Fruit fly (Drosophila melanogaster): ENCODE data around the gene gcm2.

gcm2 gene

DNA sequence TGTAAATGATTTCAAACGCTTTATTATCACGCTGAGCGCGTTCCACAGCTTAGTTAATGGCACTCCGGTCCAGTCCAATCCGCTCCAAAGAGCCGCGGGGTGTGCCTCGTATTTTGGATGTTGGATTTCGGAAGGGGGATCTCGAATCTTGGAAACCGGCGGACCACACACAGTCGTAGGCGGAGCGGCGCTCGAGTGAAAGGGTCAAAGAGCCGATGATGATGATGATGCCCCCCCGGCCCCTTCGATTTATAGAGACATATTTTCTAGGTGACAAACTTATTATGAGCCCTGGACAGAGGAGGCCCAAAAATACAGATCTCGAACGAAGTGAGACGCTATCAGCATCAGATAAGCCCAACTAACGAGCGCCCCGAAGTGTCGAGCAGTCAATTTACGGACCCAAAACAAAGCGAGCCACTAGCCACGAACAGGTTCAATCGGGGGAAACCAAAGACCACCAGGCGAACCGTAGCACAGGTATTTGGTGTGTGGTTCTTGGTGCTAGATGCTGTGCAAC is 1.0 kb downstream of the gcm2 start (continued):
- TF ChIP-seq Fer2 (tag; optimal IDR thresholded peaks at IDR 0.05) (no peak), Hey (tag; optimal IDR thresholded peaks at IDR 0.05) (no peak), sr (GFP tag; IDR thresholded peaks at IDR 0.05) (0 out of 3 replicates have a peak, but pooled peaks have one; percentile 41), Stat92E (GFP tag; optimal IDR thresholded peaks at IDR 0.05) (peak in 1 of 3 experiments; percentile 28), salm (tag; optimal IDR thresholded peaks at IDR 0.05) (no peak), CG8281 (tag; optimal IDR thresholded peaks at IDR 0.05) (no peak), ewg (GFP tag; optimal IDR thresholded peaks at IDR 0.05) (no peak), corto (GFP tag; optimal IDR thresholded peaks at IDR 0.05) (no peak), unpg (GFP tag; optimal IDR thresholded peaks at IDR 0.05) (no peak), CG12236 (GFP tag; optimal IDR thresholded peaks at IDR 0.05) (no peak), CTCF (GFP tag; optimal IDR thresholded peaks at IDR 0.05) (no peak), crol (GFP tag; IDR thresholded peaks at IDR 0.05) (peak; percentile 48; the same call in 1 of the 2 replicates), CG7271 (tag; optimal IDR thresholded peaks at IDR 0.05) (no peak), trh (GFP tag; optimal IDR thresholded peaks at IDR 0.05) (no peak), CG30431 (GFP tag; optimal IDR thresholded peaks at IDR 0.05) (no peak), Myb (GFP tag; optimal IDR thresholded peaks at IDR 0.05) (no peak), pita (GFP tag; optimal IDR thresholded peaks at IDR 0.05) (no peak), Drgx (GFP tag; IDR thresholded peaks at IDR 0.05) (no peak), Adf1 (GFP tag; IDR thresholded peaks at IDR 0.05) (no peak), sens-2 (GFP tag; IDR thresholded peaks at IDR 0.05) (no peak), sug (tag; optimal IDR thresholded peaks at IDR 0.05) (no peak), CG4360 (GFP tag; IDR thresholded peaks at IDR 0.05) (peak; percentile 23; the same call in 1 of the 2 replicates), CG11456 (GFP tag; IDR thresholded peaks at IDR 0.05) (0 out of 3 replicates have a peak, but pooled peaks have one; percentile 20), Deaf1 (tag; optimal IDR thresholded peaks at IDR 0.05) (peak; percentile 33), run (tag; optimal IDR thresholded peaks at IDR 0.05) (no peak), inv (GFP tag; IDR thresholded peaks at IDR 0.05; ENCODE audit: partially characterized antibody) (no peak), CG12071 (GFP tag; optimal IDR thresholded peaks at IDR 0.05) (no peak), Scr (GFP tag; IDR thresholded peaks at IDR 0.05; ENCODE audit: partially characterized antibody) (no peak), CG13123 (GFP tag; optimal IDR thresholded peaks at IDR 0.05) (no peak), tx (GFP tag; optimal IDR thresholded peaks at IDR 0.05) (no peak), abd-A (tag; optimal IDR thresholded peaks at IDR 0.05) (peak; percentile 73), twi (tag; optimal IDR thresholded peaks at IDR 0.05) (no peak), vvl (GFP tag; IDR thresholded peaks at IDR 0.05) (0 out of 2 replicates have a peak, but pooled peaks have one; percentile 13), gt (GFP tag; IDR thresholded peaks at IDR 0.05) (no peak), oc (tag; optimal IDR thresholded peaks at IDR 0.05) (peak; percentile 60), Sox100B (GFP tag; optimal IDR thresholded peaks at IDR 0.05) (no peak), Hr78 (GFP tag; optimal IDR thresholded peaks at IDR 0.05) (peak in 1 of 2 experiments; percentile 76), Hr39 (optimal IDR thresholded peaks at IDR 0.05) (no peak), Doc3 (GFP tag; IDR thresholded peaks at IDR 0.05; ENCODE audit: partially characterized antibody) (no peak), hkb (optimal IDR thresholded peaks at IDR 0.05) (no peak), hkb (GFP tag; IDR thresholded peaks at IDR 0.05) (no peak), yki (optimal IDR thresholded peaks at IDR 0.05) (no peak), CG6254 (GFP tag; optimal IDR thresholded peaks at IDR 0.05) (no peak), z (GFP tag; IDR thresholded peaks at IDR 0.05) (0 out of 3 replicates have a peak, but pooled peaks have one; percentile 51), ci (GFP tag; IDR thresholded peaks at IDR 0.05) (no peak), Meics (GFP tag; optimal IDR thresholded peaks at IDR 0.05) (no peak), al (GFP tag; IDR thresholded peaks at IDR 0.05) (no peak)

Measured in whole organism, embryonic.